Worm (Caenorhabditis elegans) whole organism, midembryonic: ENCODE measurements around the gene R11G10.4.
A peak's percentile ranks its signal among the peaks of the same experiment; 100 is the strongest.

Experiments used
- T22C8.4 ChIP-seq: fragments of 200-800 bp; sonication (Bioruptor generic); IDR thresholded peaks from 2 replicates; pipeline ENCODE4 v1.3.6; 2022; ENCODE audit warnings: missing genetic modification characterization, missing compliant biosample characterization
- cog-1 ChIP-seq: sonication (generic microtip); optimal IDR thresholded peaks from 2 replicates; lab custom pipeline; 2016; ENCODE audit warnings: missing genetic modification characterization, missing compliant biosample characterization
- flt-1 ChIP-seq: fragments of 200-800 bp; sonication (Bioruptor generic); IDR thresholded peaks from 2 replicates; pipeline ENCODE4 v1.3.6; 2022; ENCODE audit warnings: missing genetic modification characterization, missing compliant biosample characterization
- klf-2 ChIP-seq: fragments of 200-800 bp; sonication (Bioruptor generic); conservative IDR thresholded peaks from 2 replicates; pipeline ENCODE4 v1.3.6; 2022; ENCODE audit warnings: missing genetic modification reagents, missing genetic modification characterization, missing compliant biosample characterization
- med-1 ChIP-seq: sonication (generic microtip); optimal IDR thresholded peaks from 2 replicates; lab custom pipeline; 2017; ENCODE audit warnings: missing genetic modification characterization, mild to moderate bottlenecking, missing compliant biosample characterization, antibody characterized with exemption, missing genetic modification reagents; ENCODE audit not compliant: insufficient read depth
- ref-1 ChIP-seq: fragments of 200-800 bp; sonication (Bioruptor generic); conservative IDR thresholded peaks from 2 replicates; pipeline ENCODE4 v1.3.6; 2022; ENCODE audit warnings: missing genetic modification reagents, missing genetic modification characterization, missing compliant biosample characterization
- tab-1 ChIP-seq: fragments of 200-800 bp; sonication (Bioruptor generic); IDR thresholded peaks from 2 replicates; pipeline ENCODE4 v1.3.6; 2022; ENCODE audit warnings: missing genetic modification characterization, missing compliant biosample characterization
- ztf-23 ChIP-seq: fragments of 200-800 bp; sonication (Bioruptor generic); IDR thresholded peaks from 2 replicates; pipeline ENCODE4 v1.3.6; 2022; ENCODE audit warnings: missing genetic modification reagents, missing genetic modification characterization, missing compliant biosample characterization
- ztf-29 ChIP-seq: fragments of 200-800 bp; sonication (Bioruptor generic); IDR thresholded peaks from 2 replicates; pipeline ENCODE4 v1.3.6; 2022; ENCODE audit warnings: missing genetic modification reagents, missing genetic modification characterization, missing compliant biosample characterization

Gene R11G10.4

ce11 chrV:13506321-13506720 is at the start of gene R11G10.4:
Gene R11G10.4, plus strand, starts transcription at chrV:13506621.
- no peak for TF ChIP-seq ref-1 (GFP tag; lab: Robert Waterston, UW)
- no peak for TF ChIP-seq cog-1 (tag; lab: Kevin White, UChicago)

DNA sequence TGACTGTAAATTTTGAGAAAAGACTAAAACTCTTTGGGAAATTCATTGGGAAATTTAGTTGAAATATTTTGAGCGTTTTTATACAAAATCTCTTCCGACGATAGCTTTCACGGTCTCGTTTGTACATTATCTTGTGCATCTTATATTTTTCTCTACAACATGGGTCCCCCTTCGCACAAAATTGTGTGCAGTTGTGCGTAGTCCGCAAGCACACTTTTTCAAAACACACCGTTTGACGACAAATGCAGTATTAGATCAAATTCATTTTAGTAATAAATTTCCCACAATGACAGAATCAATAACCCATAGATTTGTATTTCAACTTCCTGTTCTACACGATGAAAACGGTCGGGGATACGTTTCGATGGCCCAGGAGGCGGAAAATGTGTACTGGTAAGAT is 48.6 kb upstream of the R11G10.4 start, which contains the start of gene F25H9.2:
Gene F25H9.2 (plus strand): TSS at position 226 of the 400 bp plus-strand sequence.
- TF ChIP-seq med-1 (GFP tag; lab: Kevin White, UChicago) (no peak), ref-1 (GFP tag; lab: Robert Waterston, UW) (no peak), ztf-23 (GFP tag; lab: Robert Waterston, UW) (no peak), klf-2 (GFP tag; lab: Robert Waterston, UW) (no peak), cog-1 (tag; lab: Kevin White, UChicago) (no peak), ztf-29 (GFP tag; lab: Robert Waterston, UW) (no peak), T22C8.4 (GFP tag; lab: Robert Waterston, UW) (no peak), tab-1 (no peak)

DNA sequence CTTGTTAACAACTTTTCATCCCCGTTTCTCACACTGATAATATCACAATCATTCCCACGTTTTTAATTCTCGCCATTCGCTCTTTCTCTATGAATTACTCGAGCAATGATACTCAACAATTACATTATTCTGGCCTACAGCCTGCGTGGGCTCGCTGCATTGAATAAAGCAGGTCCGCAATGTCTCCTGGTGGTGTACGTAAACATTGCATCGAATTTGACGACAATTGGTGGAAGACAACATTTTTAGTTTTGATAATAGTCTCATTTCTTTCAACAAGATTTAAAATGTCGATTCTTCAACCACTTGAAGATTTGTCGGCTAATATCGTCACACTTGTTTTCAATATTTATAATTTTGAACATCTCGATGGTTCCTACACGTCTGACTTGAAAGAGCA is 47.1 kb upstream of the R11G10.4 start, which contains the start of gene bath-39:
Gene bath-39 (plus strand): TSS at position 137 of the 400 bp plus-strand sequence.
- TF ChIP-seq flt-1 (GFP tag; lab: Robert Waterston, UW): no peak
- TF ChIP-seq ref-1 (GFP tag; lab: Robert Waterston, UW): no peak
- no peak for TF ChIP-seq med-1 (GFP tag; lab: Kevin White, UChicago)

- TF ChIP-seq ztf-23 (GFP tag; lab: Robert Waterston, UW) (no peak), med-1 (GFP tag; lab: Kevin White, UChicago) (no peak), T22C8.4 (GFP tag; lab: Robert Waterston, UW) (no peak), ref-1 (GFP tag; lab: Robert Waterston, UW) (no peak), flt-1 (GFP tag; lab: Robert Waterston, UW) (no peak), klf-2 (GFP tag; lab: Robert Waterston, UW) (no peak), ztf-29 (GFP tag; lab: Robert Waterston, UW) (no peak), tab-1 (no peak)
Observed at ce11 chrV:13462974-13463373, 43.4 kb upstream of the R11G10.4 start, which contains the start of gene frm-10. Gene frm-10, plus strand, starts transcription at chrV:13463207.

DNA sequence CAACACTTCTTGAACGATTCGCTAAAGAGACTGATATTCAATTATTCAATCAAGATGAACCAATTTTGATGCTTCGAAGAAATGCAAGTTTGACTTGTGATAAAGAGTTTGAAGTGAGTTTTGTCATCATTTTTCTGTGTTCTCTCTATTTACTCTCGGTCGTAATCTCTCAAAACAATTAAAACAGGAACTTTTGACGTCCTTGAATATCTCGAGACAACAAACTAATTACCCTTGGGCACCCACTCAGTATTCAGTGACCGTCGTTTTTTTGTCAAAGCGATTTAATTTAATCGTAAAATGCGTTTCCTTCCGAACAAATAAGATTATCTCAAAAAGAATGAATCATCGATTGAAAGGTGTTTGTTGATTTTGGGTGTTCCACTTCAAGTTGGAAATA is 42.3 kb upstream of the R11G10.4 start:
- TF ChIP-seq ztf-29 (GFP tag; lab: Robert Waterston, UW) (no peak), cog-1 (tag; lab: Kevin White, UChicago) (no peak), klf-2 (GFP tag; lab: Robert Waterston, UW) (no peak), T22C8.4 (GFP tag; lab: Robert Waterston, UW) (no peak), flt-1 (GFP tag; lab: Robert Waterston, UW) (no peak), med-1 (GFP tag; lab: Kevin White, UChicago) (no peak), tab-1 (no peak), ref-1 (GFP tag; lab: Robert Waterston, UW) (no peak), ztf-23 (GFP tag; lab: Robert Waterston, UW) (no peak)

- TF ChIP-seq tab-1 (no peak), ztf-23 (GFP tag; lab: Robert Waterston, UW) (peak; percentile 76; the same call in 1 of the 2 replicates), klf-2 (GFP tag; lab: Robert Waterston, UW) (no peak), T22C8.4 (GFP tag; lab: Robert Waterston, UW) (no peak), ref-1 (GFP tag; lab: Robert Waterston, UW) (no peak), flt-1 (GFP tag; lab: Robert Waterston, UW) (peak; percentile 65; the same call in 1 of the 2 replicates), ztf-29 (GFP tag; lab: Robert Waterston, UW) (no peak), med-1 (GFP tag; lab: Kevin White, UChicago) (no peak), cog-1 (tag; lab: Kevin White, UChicago) (peak; percentile 31)
Observed at ce11 chrV:13468190-13468765, 38.1 kb upstream of the R11G10.4 start, which contains the start of the genes F25H9.6 and F25H9.7. Gene F25H9.6, minus strand, starts transcription at chrV:13468361. Gene F25H9.7, plus strand, starts transcription at chrV:13468376.

ce11 chrV:13472062-13472461 is 34.4 kb upstream of the R11G10.4 start:
- TF ChIP-seq ztf-23 (GFP tag; lab: Robert Waterston, UW) (no peak), ztf-29 (GFP tag; lab: Robert Waterston, UW) (no peak), T22C8.4 (GFP tag; lab: Robert Waterston, UW) (no peak), flt-1 (GFP tag; lab: Robert Waterston, UW) (no peak), med-1 (GFP tag; lab: Kevin White, UChicago) (no peak)

DNA sequence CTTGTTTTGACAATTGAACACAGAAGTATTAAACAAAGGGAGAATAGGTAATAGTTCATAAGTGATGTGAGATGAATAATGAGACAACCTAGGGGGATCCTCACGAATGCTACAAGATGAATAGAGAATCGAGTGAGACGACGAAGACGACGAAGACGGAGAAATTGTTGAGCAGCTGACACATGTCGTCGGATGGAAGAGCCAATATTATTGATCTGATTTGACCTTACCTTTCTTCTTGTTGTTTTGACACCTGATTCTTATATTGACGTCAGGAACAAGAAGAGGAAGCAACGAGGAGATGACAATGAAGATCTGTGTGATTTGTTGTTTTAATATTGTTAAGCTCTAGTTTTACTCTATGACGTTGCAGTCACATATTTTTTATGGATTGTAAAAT is 33.0 kb upstream of the R11G10.4 start, which contains the start of gene T10G3.1:
Gene T10G3.1 (minus strand): TSS at position 213 of the 400 bp plus-strand sequence.
- TF ChIP-seq med-1 (GFP tag; lab: Kevin White, UChicago): no peak

- TF ChIP-seq tab-1: no peak
- TF ChIP-seq med-1 (GFP tag; lab: Kevin White, UChicago): no peak
- TF ChIP-seq T22C8.4 (GFP tag; lab: Robert Waterston, UW): no peak
- no peak for TF ChIP-seq ref-1 (GFP tag; lab: Robert Waterston, UW)
- TF ChIP-seq ztf-29 (GFP tag; lab: Robert Waterston, UW): no peak
- TF ChIP-seq ztf-23 (GFP tag; lab: Robert Waterston, UW): no peak
- no peak for TF ChIP-seq klf-2 (GFP tag; lab: Robert Waterston, UW)
- TF ChIP-seq cog-1 (tag; lab: Kevin White, UChicago): no peak
- no peak for TF ChIP-seq flt-1 (GFP tag; lab: Robert Waterston, UW)
Observed at ce11 chrV:13476350-13476749, 30.1 kb upstream of the R11G10.4 start, which contains the start of gene T10G3.8. Gene T10G3.8, minus strand, starts transcription at chrV:13476450.
